Fruit fly (Drosophila melanogaster): ENCODE measurements around the gene Polr3A.

The Polr3A gene

DNA sequence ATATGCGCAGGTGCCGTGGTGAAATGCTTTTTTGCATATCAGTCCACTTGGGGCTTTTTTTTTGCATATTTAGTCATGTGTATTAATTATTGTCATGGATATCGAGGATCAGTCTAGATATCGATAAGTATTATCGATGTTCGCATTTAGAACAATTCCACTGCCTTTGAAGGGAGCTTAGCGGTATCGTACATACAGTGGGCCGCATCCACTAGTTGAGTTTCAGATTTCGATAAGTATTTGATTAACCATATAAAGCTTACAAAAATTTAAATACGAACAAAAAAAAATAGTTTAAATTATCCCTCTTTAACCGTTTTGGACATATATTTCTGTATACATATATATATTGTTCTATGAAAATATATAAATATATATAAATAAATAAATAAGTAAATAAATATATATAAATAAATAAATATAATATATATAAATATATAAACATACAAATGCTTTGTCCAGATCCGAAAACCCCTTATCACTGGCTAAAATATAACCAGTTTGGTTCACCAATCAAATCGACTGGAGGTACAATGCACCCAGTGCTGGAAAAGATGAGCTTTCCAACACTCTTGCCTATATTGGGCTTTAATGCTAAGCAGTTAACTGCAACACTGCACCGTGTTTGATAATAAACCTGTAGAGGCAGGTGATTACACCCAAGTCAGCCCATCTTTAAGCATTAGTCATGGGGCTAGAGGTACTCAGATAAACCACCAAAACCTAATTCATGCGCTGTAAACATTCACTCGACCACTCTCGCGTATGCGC lies 40.3 kb downstream of the Polr3A start:
- no peak for TF ChIP-seq CTCF (optimal IDR thresholded peaks at IDR 0.05)
- TF ChIP-seq CG8478 (optimal IDR thresholded peaks at IDR 0.05), result no peak

dm6 chrX:15803764-15804563 lies 41.2 kb downstream of the Polr3A start, which contains the start of the genes PGRP-LE and sd:
Gene PGRP-LE, minus strand, starts transcription at chrX:15803880.
Gene sd, plus strand, starts transcription at chrX:15804370.
- no peak for TF ChIP-seq CG8478 (optimal IDR thresholded peaks at IDR 0.05)
- TF ChIP-seq CTCF (optimal IDR thresholded peaks at IDR 0.05), result no peak

DNA sequence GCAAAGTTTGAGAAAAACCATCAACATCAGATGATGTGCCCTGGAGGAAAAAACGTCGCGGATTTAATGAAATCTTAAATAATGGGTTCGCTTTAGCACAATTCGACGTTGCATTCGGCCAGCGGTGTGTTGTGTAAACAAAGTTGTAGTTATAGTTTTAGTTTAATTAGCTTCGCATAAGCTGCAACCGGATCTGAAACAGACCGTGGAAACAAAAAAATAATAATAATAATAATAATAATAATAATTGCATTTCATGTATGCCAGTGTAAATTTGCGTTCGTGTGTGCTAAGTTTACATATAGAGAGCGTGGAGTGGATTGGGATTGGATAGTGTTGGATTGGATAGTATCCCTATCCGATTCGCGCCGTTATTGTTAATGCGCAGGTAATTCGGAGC lies 42.0 kb downstream of the Polr3A start:
- TF ChIP-seq CTCF (optimal IDR thresholded peaks at IDR 0.05) (no peak), CG8478 (optimal IDR thresholded peaks at IDR 0.05) (no peak)

DNA sequence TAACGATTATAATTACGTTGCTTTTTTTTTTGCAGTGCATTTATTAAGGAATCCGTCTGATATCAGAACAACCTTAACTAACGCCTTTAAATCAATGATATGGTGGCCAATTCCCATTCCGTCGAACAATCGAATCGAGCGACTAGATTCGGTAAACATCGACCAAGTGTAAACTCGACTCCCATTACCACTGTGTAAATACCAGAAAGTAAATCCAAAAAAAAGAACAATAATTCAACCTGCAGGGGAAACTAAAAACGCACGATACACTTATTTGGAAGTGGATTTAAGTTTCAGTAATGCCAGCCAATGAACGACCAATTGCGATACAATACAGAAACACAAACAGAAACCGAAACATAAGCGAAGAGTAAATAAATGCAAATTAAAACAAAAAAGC lies 42.8 kb downstream of the Polr3A start:
- TF ChIP-seq CTCF (optimal IDR thresholded peaks at IDR 0.05) (no peak), CG8478 (optimal IDR thresholded peaks at IDR 0.05) (no peak)

DNA sequence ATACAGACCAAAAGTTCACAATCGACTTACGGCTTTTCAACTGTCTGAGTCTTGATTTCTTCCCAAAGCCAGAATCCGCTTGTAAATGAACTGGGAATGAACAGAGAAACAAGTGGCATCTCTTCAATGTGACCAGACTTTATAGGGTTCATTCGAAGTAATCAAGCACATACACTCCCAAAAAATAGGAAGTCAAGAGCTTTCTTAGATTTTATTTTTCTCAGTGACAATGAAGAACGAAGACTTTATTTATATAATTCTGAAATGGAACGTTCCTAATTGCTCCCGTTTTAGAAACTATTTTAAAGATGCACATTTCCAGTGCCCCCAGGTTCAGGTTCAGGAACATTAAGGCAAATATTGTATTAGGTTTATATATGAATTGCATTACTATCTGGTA lies 45.2 kb downstream of the Polr3A start:
- no peak for TF ChIP-seq CTCF (optimal IDR thresholded peaks at IDR 0.05)
- no peak for TF ChIP-seq CG8478 (optimal IDR thresholded peaks at IDR 0.05)

dm6 chrX:15809255-15809654 lies 46.5 kb downstream of the Polr3A start, which contains the start of gene CG8509:
Gene CG8509, plus strand, starts transcription at chrX:15809555.
- TF ChIP-seq CG8478 (optimal IDR thresholded peaks at IDR 0.05), result no peak
- no peak for TF ChIP-seq CTCF (optimal IDR thresholded peaks at IDR 0.05)

dm6 chrX:15811666-15812614 lies 49.2 kb downstream of the Polr3A start:
- TF ChIP-seq CG8478 (optimal IDR thresholded peaks at IDR 0.05) (no peak), CTCF (optimal IDR thresholded peaks at IDR 0.05) (no peak)

DNA sequence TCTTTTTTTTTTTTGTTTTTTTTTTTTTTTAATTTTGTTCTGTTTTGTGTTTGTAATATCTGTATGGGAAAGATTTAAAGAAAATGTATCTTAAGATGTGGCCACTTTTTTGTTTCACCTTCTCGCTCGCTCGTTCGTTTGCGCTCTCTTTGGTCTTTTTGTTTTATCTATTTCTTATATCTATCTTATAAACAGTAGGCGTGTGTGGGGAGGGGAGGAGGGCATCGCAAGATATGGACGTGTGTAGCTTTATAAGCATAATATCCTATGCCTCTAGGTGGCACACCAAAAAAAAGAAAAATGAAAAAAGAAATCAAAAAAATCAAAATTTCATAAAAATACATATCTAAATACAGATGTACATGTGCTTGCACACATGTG lies 49.8 kb downstream of the Polr3A start:
- TF ChIP-seq CG8478 (optimal IDR thresholded peaks at IDR 0.05), result no peak
- no peak for TF ChIP-seq CTCF (optimal IDR thresholded peaks at IDR 0.05)

DNA sequence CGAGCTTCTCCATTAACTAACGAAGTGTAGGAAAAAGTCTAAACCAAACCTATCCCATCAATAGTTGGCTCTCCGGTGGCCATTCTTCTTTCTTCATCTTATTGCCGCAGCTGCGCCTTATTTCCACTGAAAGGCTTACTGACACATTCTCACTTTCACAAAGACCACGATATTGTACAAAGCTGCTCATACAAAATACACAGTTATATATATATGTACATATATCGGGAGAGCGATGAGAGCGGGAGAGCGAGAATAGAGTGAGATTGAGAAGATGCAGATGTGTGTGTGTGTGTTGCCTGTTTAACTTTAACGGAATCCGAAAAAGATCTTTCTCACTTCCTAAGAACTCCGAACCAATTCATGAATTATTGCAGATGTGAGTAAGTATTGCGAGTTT lies 50.5 kb downstream of the Polr3A start:
- no peak for TF ChIP-seq CTCF (optimal IDR thresholded peaks at IDR 0.05)
- TF ChIP-seq CG8478 (optimal IDR thresholded peaks at IDR 0.05), result no peak

- no peak for TF ChIP-seq CG8478 (optimal IDR thresholded peaks at IDR 0.05)
- TF ChIP-seq CTCF (optimal IDR thresholded peaks at IDR 0.05), result no peak
Measured at dm6 chrX:15814485-15814884, 51.7 kb downstream of the Polr3A start.

dm6 chrX:15816127-15816526 lies 53.4 kb downstream of the Polr3A start:
- no peak for TF ChIP-seq CG8478 (optimal IDR thresholded peaks at IDR 0.05)
- TF ChIP-seq CTCF (optimal IDR thresholded peaks at IDR 0.05), result no peak

DNA sequence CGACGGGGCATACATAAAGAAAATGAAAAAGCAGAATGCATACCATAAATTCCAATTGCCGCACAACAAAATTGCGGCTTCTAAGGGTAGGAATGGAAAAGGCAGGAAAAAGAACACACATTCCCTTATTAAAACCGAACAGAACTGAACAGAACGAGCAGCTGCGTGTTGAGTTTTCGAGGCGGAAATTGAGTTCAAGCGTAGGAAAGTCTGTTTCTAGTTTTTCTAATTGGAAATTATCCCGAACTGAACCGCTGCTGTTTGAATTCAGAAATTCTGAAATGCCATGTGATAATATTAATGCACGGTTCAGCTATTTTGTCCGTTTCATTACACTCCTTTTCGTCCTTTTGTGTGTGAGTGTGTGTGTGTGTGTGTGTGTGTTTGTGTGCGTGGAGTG lies 54.1 kb downstream of the Polr3A start:
- TF ChIP-seq CTCF (optimal IDR thresholded peaks at IDR 0.05), result no peak
- no peak for TF ChIP-seq CG8478 (optimal IDR thresholded peaks at IDR 0.05)

DNA sequence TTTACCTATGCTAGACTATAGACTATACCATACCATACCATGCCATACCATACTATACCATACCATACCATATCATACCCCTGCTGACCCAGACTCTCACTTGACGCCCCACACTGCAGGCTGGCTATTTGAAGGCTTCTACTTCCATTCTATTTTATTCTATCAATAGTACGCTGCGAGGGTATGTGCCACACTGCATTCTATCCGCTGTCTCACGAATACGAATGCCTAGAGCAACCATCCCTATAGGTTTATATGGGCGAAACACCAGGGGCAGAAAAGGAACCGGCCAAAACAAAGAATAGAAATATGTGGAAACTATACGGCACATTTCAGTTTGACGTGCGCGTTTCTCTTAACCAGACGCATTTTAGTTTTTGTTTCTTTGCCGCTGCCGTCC lies 55.1 kb downstream of the Polr3A start:
- TF ChIP-seq CG8478 (optimal IDR thresholded peaks at IDR 0.05) (no peak), CTCF (optimal IDR thresholded peaks at IDR 0.05) (no peak)

dm6 chrX:15818608-15819184 lies 55.9 kb downstream of the Polr3A start:
- TF ChIP-seq CG8478 (optimal IDR thresholded peaks at IDR 0.05), result no peak
- no peak for TF ChIP-seq CTCF (optimal IDR thresholded peaks at IDR 0.05)

Measured in S2 (cell line).